Fruit fly (Drosophila melanogaster) whole organism, embryonic: ENCODE measurements around the gene melt.

Source experiments
- CG33557 ChIP-seq: fragments of 200-800 bp; sonication (Bioruptor generic); optimal IDR thresholded peaks from 2 replicates; lab custom pipeline; 2019; ENCODE audit warnings: missing biosample characterization, mild to moderate bottlenecking, missing genetic modification characterization, moderate library complexity
- CG4617 ChIP-seq: fragments of 200-800 bp; sonication (Bioruptor generic); optimal IDR thresholded peaks from 3 replicates; lab custom pipeline; 2016; ENCODE audit warnings: missing biosample characterization, missing genetic modification characterization, borderline replicate concordance
- CG7839 ChIP-seq: fragments of 200-800 bp; sonication (Bioruptor generic); optimal IDR thresholded peaks from 3 replicates; lab custom pipeline; 2018; ENCODE audit warnings: missing biosample characterization, mild to moderate bottlenecking, missing genetic modification characterization, moderate library complexity
- CG8281 ChIP-seq: fragments of 200-800 bp; sonication (Bioruptor generic); optimal IDR thresholded peaks from 2 replicates; lab custom pipeline; 2018; ENCODE audit warnings: missing biosample characterization, mild to moderate bottlenecking, missing genetic modification characterization, moderate library complexity
- MBD-R2 ChIP-seq: fragments of 200-800 bp; sonication (Bioruptor generic); IDR thresholded peaks from 2 replicates; pipeline ENCODE4 v1.3.6; 2022; ENCODE audit warnings: missing biosample characterization, missing genetic modification characterization
- Optix ChIP-seq: fragments of 200-800 bp; sonication (Bioruptor generic); IDR thresholded peaks from 3 replicates; pipeline ENCODE4 v1.3.6; 2022; ENCODE audit warnings: missing biosample characterization, missing genetic modification characterization
- ab ChIP-seq: fragments of 200-800 bp; sonication (Bioruptor generic); optimal IDR thresholded peaks from 2 replicates; lab custom pipeline; 2016; ENCODE audit warnings: missing biosample characterization, missing genetic modification characterization
- danr ChIP-seq: fragments of 200-800 bp; sonication (Bioruptor generic); IDR thresholded peaks from 2 replicates; pipeline ENCODE4 v1.3.6; 2022; ENCODE audit warnings: missing biosample characterization, missing genetic modification characterization
- eve ChIP-seq, 2 experiments: fragments of >200 bp; optimal IDR thresholded peaks; 2 replicates each; lab custom pipeline; 2017; ENCODE audit warnings: missing biosample characterization in 2 of 2, missing genetic modification characterization in 2 of 2
- gro ChIP-seq: fragments of 200-800 bp; sonication (Bioruptor generic); optimal IDR thresholded peaks from 2 replicates; lab custom pipeline; 2016; ENCODE audit warnings: missing biosample characterization, missing genetic modification characterization
- hkb ChIP-seq, 2 experiments: fragments of 200-800 bp in 1 of 2; fragments of >200 bp in 1 of 2; sonication (Bioruptor generic) in 1 of 2; IDR thresholded peaks in 1 of 2; optimal IDR thresholded peaks in 1 of 2; 2 replicates each; pipeline versions ENCODE4 v1.3.6 to Lab custom; 2017 to 2022; ENCODE audit warnings: missing biosample characterization in 1 of 2, missing genetic modification characterization in 1 of 2
- psq ChIP-seq: fragments of 200-800 bp; sonication (Bioruptor generic); optimal IDR thresholded peaks from 2 replicates; lab custom pipeline; 2017; ENCODE audit warnings: missing biosample characterization, missing genetic modification characterization

- TF ChIP-seq psq (GFP tag; lab: Kevin White, UChicago), result no peak
- no peak for TF ChIP-seq ab (GFP tag; lab: Kevin White, UChicago)
- no peak for TF ChIP-seq CG4617
- TF ChIP-seq eve (GFP tag; optimal IDR thresholded peaks at IDR 0.05; lab: Kevin White, UChicago), result no peak
- TF ChIP-seq CG8281 (tag; lab: Kevin White, UChicago), result no peak
- no peak for TF ChIP-seq CG33557 (GFP tag; lab: Kevin White, UChicago)
- TF ChIP-seq Optix (GFP tag; lab: Robert Waterston, UW), result no peak
- no peak for TF ChIP-seq danr (GFP tag; lab: Robert Waterston, UW)
- no peak for TF ChIP-seq MBD-R2
- TF ChIP-seq hkb (optimal IDR thresholded peaks at IDR 0.05; lab: Kevin White, UChicago), result no peak
- TF ChIP-seq hkb (GFP tag; IDR thresholded peaks at IDR 0.05; lab: Robert Waterston, UW), result no peak
- no peak for TF ChIP-seq CG7839 (tag; lab: Kevin White, UChicago)
- TF ChIP-seq gro (GFP tag; lab: Kevin White, UChicago), result no peak
Measured at dm6 chr3L:7149827-7150226, 15.5 kb downstream of the melt start.
